Fruit fly (Drosophila melanogaster): ENCODE data around the gene ems.

Gene ems

dm6 chr3R:13915646-13916045 is 14.0 kb downstream of the ems start (continued):
- peak; percentile 58; the same call in 1 of the 2 replicates for TF ChIP-seq rib (GFP tag; IDR thresholded peaks at IDR 0.05)
- TF ChIP-seq CG13894 (tag; optimal IDR thresholded peaks at IDR 0.05), result no peak
- no peak for TF ChIP-seq wdn (GFP tag; IDR thresholded peaks at IDR 0.05)
- no peak for TF ChIP-seq cg (GFP tag; optimal IDR thresholded peaks at IDR 0.05)
- no peak for TF ChIP-seq btn (GFP tag; optimal IDR thresholded peaks at IDR 0.05)
- TF ChIP-seq CG1832 (GFP tag; optimal IDR thresholded peaks at IDR 0.05), result no peak
- TF ChIP-seq crp (GFP tag; optimal IDR thresholded peaks at IDR 0.05), result no peak
- peak; percentile 44 for TF ChIP-seq CG8290 (GFP tag; optimal IDR thresholded peaks at IDR 0.05)
- TF ChIP-seq CG8290 (tag; optimal IDR thresholded peaks at IDR 0.05), result peak in 1 of 2 experiments; percentile 22
- peak; percentile 72 for TF ChIP-seq E2f1 (GFP tag; IDR thresholded peaks at IDR 0.05)
- TF ChIP-seq fu2 (GFP tag; optimal IDR thresholded peaks at IDR 0.05), result no peak
- no peak for TF ChIP-seq sd (tag; optimal IDR thresholded peaks at IDR 0.05)
- no peak for TF ChIP-seq Dp (GFP tag; optimal IDR thresholded peaks at IDR 0.05)
- TF ChIP-seq Atf-2 (GFP tag; optimal IDR thresholded peaks at IDR 0.05), result no peak
- peak; percentile 75 for TF ChIP-seq grau (tag; optimal IDR thresholded peaks at IDR 0.05)
- TF ChIP-seq exex (tag; optimal IDR thresholded peaks at IDR 0.05), result no peak
- TF ChIP-seq CG7556 (GFP tag; optimal IDR thresholded peaks at IDR 0.05), result peak; percentile 65
- TF ChIP-seq CG8359 (GFP tag; optimal IDR thresholded peaks at IDR 0.05; ENCODE audit: borderline replicate concordance), result peak; percentile 23
- no peak for TF ChIP-seq disco-r (GFP tag; optimal IDR thresholded peaks at IDR 0.05)
- TF ChIP-seq CG17385 (GFP tag; optimal IDR thresholded peaks at IDR 0.05), result peak; percentile 52
- peak; percentile 74 for TF ChIP-seq CG9727 (GFP tag; optimal IDR thresholded peaks at IDR 0.05)
- no peak for TF ChIP-seq hbn (GFP tag; IDR thresholded peaks at IDR 0.05; ENCODE audit: partially characterized antibody)
- no peak for TF ChIP-seq mld (GFP tag; IDR thresholded peaks at IDR 0.05; ENCODE audit: partially characterized antibody)
- peak; percentile 42 for TF ChIP-seq CG12071 (GFP tag; optimal IDR thresholded peaks at IDR 0.05)
- TF ChIP-seq CG10462 (GFP tag; optimal IDR thresholded peaks at IDR 0.05), result peak; percentile 54
- peak; percentile 30; the same call in 1 of the 2 replicates for TF ChIP-seq Dip2 (GFP tag; IDR thresholded peaks at IDR 0.05)
- TF ChIP-seq CG7372 (GFP tag; IDR thresholded peaks at IDR 0.05), result peak; percentile 68
- no peak for TF ChIP-seq Hand (GFP tag; optimal IDR thresholded peaks at IDR 0.05)
- peak; percentile 52 to 62 for TF ChIP-seq Pdp1 (GFP tag; optimal IDR thresholded peaks at IDR 0.05)
- no peak for TF ChIP-seq Trl (optimal IDR thresholded peaks at IDR 0.05)
- peak; percentile 61 for TF ChIP-seq Trl (GFP tag; optimal IDR thresholded peaks at IDR 0.05)
- no peak for TF ChIP-seq Dfd (GFP tag; optimal IDR thresholded peaks at IDR 0.05)
- peak; percentile 19 for TF ChIP-seq Deaf1 (tag; optimal IDR thresholded peaks at IDR 0.05)
- TF ChIP-seq CTCF (GFP tag; optimal IDR thresholded peaks at IDR 0.05), result no peak
- TF ChIP-seq Sox100B (GFP tag; optimal IDR thresholded peaks at IDR 0.05), result peak; percentile 56
- no peak for TF ChIP-seq pfk (GFP tag; optimal IDR thresholded peaks at IDR 0.05)
- TF ChIP-seq cas (GFP tag; IDR thresholded peaks at IDR 0.05), result 0 out of 2 replicates have a peak, but pooled peaks have one; percentile 30
- TF ChIP-seq schlank (tag; optimal IDR thresholded peaks at IDR 0.05), result no peak
- TF ChIP-seq CG8089 (GFP tag; optimal IDR thresholded peaks at IDR 0.05), result peak; percentile 38
- no peak for TF ChIP-seq yki (optimal IDR thresholded peaks at IDR 0.05)
- TF ChIP-seq CG7271 (tag; optimal IDR thresholded peaks at IDR 0.05), result peak; percentile 23
- peak; percentile 53 for TF ChIP-seq Spps (tag; optimal IDR thresholded peaks at IDR 0.05)
- TF ChIP-seq pan (optimal IDR thresholded peaks at IDR 0.05), result no peak
- peak in 1 of 2 experiments; percentile 74 for TF ChIP-seq pan (GFP tag; optimal IDR thresholded peaks at IDR 0.05 in 1 of 2, IDR thresholded peaks at IDR 0.05 in 1 of 2)
- TF ChIP-seq CG30403 (GFP tag; optimal IDR thresholded peaks at IDR 0.05), result peak; percentile 75
- peak; percentile 57 for TF ChIP-seq CG17359 (tag; optimal IDR thresholded peaks at IDR 0.05)
- no peak for TF ChIP-seq CG10543 (GFP tag; optimal IDR thresholded peaks at IDR 0.05)
- TF ChIP-seq corto (GFP tag; optimal IDR thresholded peaks at IDR 0.05), result no peak
- peak; percentile 3 for TF ChIP-seq nau (GFP tag; optimal IDR thresholded peaks at IDR 0.05)
- TF ChIP-seq CG4328 (GFP tag; optimal IDR thresholded peaks at IDR 0.05), result no peak
- TF ChIP-seq tna (GFP tag; IDR thresholded peaks at IDR 0.05; ENCODE audit: partially characterized antibody), result no peak
- peak; percentile 73 for TF ChIP-seq sisA (GFP tag; IDR thresholded peaks at IDR 0.05)

All from whole organism, embryonic.